Fruit fly (Drosophila melanogaster): ENCODE measurements around the gene CG33642.
A peak's percentile ranks its signal among the peaks of the same experiment; 100 is the strongest.

The CG33642 gene

dm6 chr2L:13549973-13550458 lies 20.2 kb downstream of the CG33642 start, which contains the start of gene kuz (continued):
- TF ChIP-seq CG31224 (GFP tag; IDR thresholded peaks at IDR 0.05), result no peak
- peak; percentile 16; the same call in 1 of the 2 replicates for TF ChIP-seq Ptx1 (GFP tag; IDR thresholded peaks at IDR 0.05)
- TF ChIP-seq CG17328 (GFP tag; IDR thresholded peaks at IDR 0.05), result peak; percentile 64
- TF ChIP-seq tin (GFP tag; optimal IDR thresholded peaks at IDR 0.05), result no peak
- no peak; the same call in 1 of the 3 replicates for TF ChIP-seq zen2 (GFP tag; IDR thresholded peaks at IDR 0.05; ENCODE audit: partially characterized antibody)
- TF ChIP-seq CG15479 (GFP tag; optimal IDR thresholded peaks at IDR 0.05), result peak; percentile 0
- no peak for TF ChIP-seq Atf-2 (GFP tag; optimal IDR thresholded peaks at IDR 0.05)
- no peak for TF ChIP-seq CG9437 (GFP tag; optimal IDR thresholded peaks at IDR 0.05)
- TF ChIP-seq CG10209 (GFP tag; optimal IDR thresholded peaks at IDR 0.05), result no peak
- peak; percentile 38; the same call in 1 of the 2 replicates for TF ChIP-seq MBD-R2 (GFP tag; IDR thresholded peaks at IDR 0.05)
- TF ChIP-seq luna (GFP tag; optimal IDR thresholded peaks at IDR 0.05), result no peak
- TF ChIP-seq CG12219 (GFP tag; optimal IDR thresholded peaks at IDR 0.05), result no peak
- TF ChIP-seq CG14014 (GFP tag; IDR thresholded peaks at IDR 0.05), result peak; percentile 59; the same call in 1 of the 2 replicates
- no peak for TF ChIP-seq Optix (GFP tag; IDR thresholded peaks at IDR 0.05)
- peak; percentile 21 for TF ChIP-seq Hey (tag; optimal IDR thresholded peaks at IDR 0.05)
- peak; percentile 12 for TF ChIP-seq CG33557 (GFP tag; optimal IDR thresholded peaks at IDR 0.05)
- no peak for TF ChIP-seq prd (optimal IDR thresholded peaks at IDR 0.05)
- no peak; the same call in 2 of the 3 replicates for TF ChIP-seq prd (GFP tag; IDR thresholded peaks at IDR 0.05)
- TF ChIP-seq kni (GFP tag; optimal IDR thresholded peaks at IDR 0.05), result peak; percentile 50
- no peak for TF ChIP-seq disco-r (GFP tag; optimal IDR thresholded peaks at IDR 0.05)
- TF ChIP-seq fu2 (GFP tag; optimal IDR thresholded peaks at IDR 0.05), result no peak
- no peak for TF ChIP-seq Awh (GFP tag; IDR thresholded peaks at IDR 0.05)
- no peak for TF ChIP-seq btn (GFP tag; optimal IDR thresholded peaks at IDR 0.05)
- TF ChIP-seq pzg (GFP tag; optimal IDR thresholded peaks at IDR 0.05), result peak; percentile 59
- TF ChIP-seq CG12299 (tag; optimal IDR thresholded peaks at IDR 0.05), result no peak
- TF ChIP-seq CG32772 (GFP tag; IDR thresholded peaks at IDR 0.05), result no peak
- TF ChIP-seq CG2889 (GFP tag; IDR thresholded peaks at IDR 0.05), result no peak
- no peak; the same call in 2 of the 3 replicates for TF ChIP-seq so (GFP tag; IDR thresholded peaks at IDR 0.05)
- no peak for TF ChIP-seq org-1 (GFP tag; optimal IDR thresholded peaks at IDR 0.05)
- TF ChIP-seq Atf6 (GFP tag; IDR thresholded peaks at IDR 0.05), result peak; percentile 64; the same call in 1 of the 2 replicates
- no peak for TF ChIP-seq gcm (GFP tag; optimal IDR thresholded peaks at IDR 0.05)
- no peak for TF ChIP-seq D19B (GFP tag; optimal IDR thresholded peaks at IDR 0.05)
- TF ChIP-seq CG14050 (GFP tag; IDR thresholded peaks at IDR 0.05), result no peak
- no peak for TF ChIP-seq CG7357 (GFP tag; IDR thresholded peaks at IDR 0.05)
- TF ChIP-seq ATbp (GFP tag; optimal IDR thresholded peaks at IDR 0.05), result no peak
- no peak for TF ChIP-seq dati (GFP tag; IDR thresholded peaks at IDR 0.05)
- peak in 1 of 2 experiments; percentile 13 for TF ChIP-seq tll (GFP tag; optimal IDR thresholded peaks at IDR 0.05)
- no peak for TF ChIP-seq Lim3 (GFP tag; IDR thresholded peaks at IDR 0.05)
- TF ChIP-seq CrebB (tag; optimal IDR thresholded peaks at IDR 0.05), result peak; percentile 55
- peak; percentile 16; the same call in 1 of the 2 replicates for TF ChIP-seq peb (GFP tag; IDR thresholded peaks at IDR 0.05)
- TF ChIP-seq repo (GFP tag; optimal IDR thresholded peaks at IDR 0.05), result peak; percentile 20
- TF ChIP-seq dmrt99B (tag; optimal IDR thresholded peaks at IDR 0.05), result peak; percentile 42
- TF ChIP-seq cg (GFP tag; optimal IDR thresholded peaks at IDR 0.05), result peak; percentile 97
- TF ChIP-seq CG34422 (GFP tag; IDR thresholded peaks at IDR 0.05), result no peak; the same call in 2 of the 3 replicates
- TF ChIP-seq otp (GFP tag; IDR thresholded peaks at IDR 0.05), result no peak; the same call in 2 of the 3 replicates
- TF ChIP-seq Aef1 (GFP tag; IDR thresholded peaks at IDR 0.05), result peak; percentile 18; the same call in 1 of the 3 replicates
- TF ChIP-seq HHEX (GFP tag; optimal IDR thresholded peaks at IDR 0.05), result peak; percentile 15
- TF ChIP-seq Hr3 (GFP tag; optimal IDR thresholded peaks at IDR 0.05), result no peak
- no peak for TF ChIP-seq CG12104 (GFP tag; optimal IDR thresholded peaks at IDR 0.05)
- no peak for TF ChIP-seq Mes4 (GFP tag; optimal IDR thresholded peaks at IDR 0.05)
- TF ChIP-seq Taf1 (GFP tag; IDR thresholded peaks at IDR 0.05), result 0 out of 2 replicates have a peak, but pooled peaks have one; percentile 32

Measured in whole organism, embryonic.